Worm (Caenorhabditis elegans): ENCODE results near the gene srw-59.

- TF ChIP-seq pag-3 (tag; optimal IDR thresholded peaks at IDR 0.05; ENCODE audit: borderline replicate concordance) (no peak), pqm-1 (tag; optimal IDR thresholded peaks at IDR 0.05) (no peak), ama-1 (optimal IDR thresholded peaks at IDR 0.05) (no peak), unc-3 (GFP tag; conservative IDR thresholded peaks at IDR 0.05) (no peak), unc-3 (tag; optimal IDR thresholded peaks at IDR 0.05) (no peak), hlh-15 (tag; optimal IDR thresholded peaks at IDR 0.05) (no peak), ceh-22 (tag; optimal IDR thresholded peaks at IDR 0.05) (no peak)
Observed at ce11 chrV:15954932-15955331, 4.1 kb upstream of the srw-59 start, which contains the start of gene srw-57.

All from whole organism, late embryonic.